Worm (Caenorhabditis elegans) whole organism, L3 larva: Measurements from ENCODE around the gene K12H4.6.

Source experiments
- egl-5 ChIP-seq: fragments of 150-350 bp; optimal IDR thresholded peaks from 2 replicates; lab custom pipeline; 2017; ENCODE audit warnings: missing biosample characterization, missing genetic modification reagents, missing genetic modification characterization, inconsistent platforms
- elt-1 ChIP-seq: fragments of 150-350 bp; optimal IDR thresholded peaks from 2 replicates; lab custom pipeline; 2014; ENCODE audit warnings: missing biosample characterization, missing genetic modification characterization
- elt-2 ChIP-seq: sonication (generic microtip); optimal IDR thresholded peaks from 2 replicates; lab custom pipeline; 2016; ENCODE audit warnings: missing genetic modification reagents, mild to moderate bottlenecking, missing genetic modification characterization, missing compliant biosample characterization
- fos-1 ChIP-seq: fragments of 150-350 bp; optimal IDR thresholded peaks from 2 replicates; lab custom pipeline; 2014; ENCODE audit warnings: missing biosample characterization, missing genetic modification characterization
- hmg-11 ChIP-seq: sonication (generic microtip); optimal IDR thresholded peaks from 2 replicates; lab custom pipeline; 2016; ENCODE audit warnings: missing genetic modification characterization, missing compliant biosample characterization
- mdl-1 ChIP-seq: fragments of 150-350 bp; optimal IDR thresholded peaks from 2 replicates; lab custom pipeline; 2014; ENCODE audit warnings: missing biosample characterization, missing genetic modification characterization
- nhr-11 ChIP-seq: fragments of 150-350 bp; optimal IDR thresholded peaks from 2 replicates; lab custom pipeline; 2014; ENCODE audit warnings: missing biosample characterization, missing genetic modification characterization
- nhr-25 ChIP-seq: sonication (generic microtip); optimal IDR thresholded peaks from 2 replicates; lab custom pipeline; 2017; ENCODE audit warnings: missing biosample characterization, missing genetic modification characterization
- nhr-43 ChIP-seq: sonication (generic microtip); optimal IDR thresholded peaks from 2 replicates; lab custom pipeline; 2016; ENCODE audit warnings: mild to moderate bottlenecking, missing genetic modification characterization, missing compliant biosample characterization; ENCODE audit not compliant: poor library complexity, severe bottlenecking
- unc-39 ChIP-seq: sonication (generic microtip); optimal IDR thresholded peaks from 4 replicates; lab custom pipeline; 2017; ENCODE audit warnings: missing biosample characterization, missing genetic modification characterization
- unc-62 ChIP-seq: fragments of 150-350 bp; sonication (generic microtip); optimal IDR thresholded peaks from 4 replicates; lab custom pipeline; 2014; ENCODE audit warnings: missing biosample characterization, missing genetic modification reagents, missing genetic modification characterization
- ztf-4 ChIP-seq: fragments of 150-350 bp; optimal IDR thresholded peaks from 2 replicates; lab custom pipeline; 2014; ENCODE audit warnings: missing biosample characterization, missing genetic modification characterization

DNA sequence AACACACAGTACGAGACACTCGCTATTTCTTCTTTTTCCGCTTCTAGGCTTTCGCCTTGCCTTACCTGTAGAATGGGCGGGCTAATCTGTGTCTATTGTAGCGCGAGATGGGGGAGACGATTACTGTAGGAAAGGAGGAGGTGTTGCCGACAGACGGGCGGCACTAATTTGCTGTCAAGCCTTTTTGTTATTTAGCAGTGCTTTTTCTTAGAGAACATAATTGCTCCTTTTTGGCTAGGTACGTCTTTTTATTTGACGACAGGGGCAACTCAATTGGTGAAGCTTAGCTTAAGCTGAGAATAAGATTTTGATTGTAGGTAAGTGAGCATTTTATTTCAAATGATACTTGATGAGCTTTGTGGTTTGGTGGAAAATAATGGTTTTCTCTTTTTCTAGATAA lies 21.0 kb upstream of the K12H4.6 start:
- TF ChIP-seq elt-2 (tag; lab: Kevin White, UChicago) (no peak), unc-62 (GFP tag; lab: Kevin White, UChicago) (no peak), unc-39 (tag; lab: Kevin White, UChicago) (no peak), nhr-25 (tag; lab: Kevin White, UChicago) (no peak), hmg-11 (tag; lab: Kevin White, UChicago) (no peak), nhr-43 (tag; lab: Kevin White, UChicago) (no peak), fos-1 (tag; lab: Kevin White, UChicago) (no peak), egl-5 (tag; lab: Kevin White, UChicago) (no peak), ztf-4 (tag; lab: Kevin White, UChicago) (no peak), nhr-11 (tag; lab: Kevin White, UChicago) (no peak), elt-1 (no peak), mdl-1 (tag; lab: Kevin White, UChicago) (no peak)
